Fruit fly (Drosophila melanogaster): ENCODE results near the gene Nubp2.

The Nubp2 gene

DNA sequence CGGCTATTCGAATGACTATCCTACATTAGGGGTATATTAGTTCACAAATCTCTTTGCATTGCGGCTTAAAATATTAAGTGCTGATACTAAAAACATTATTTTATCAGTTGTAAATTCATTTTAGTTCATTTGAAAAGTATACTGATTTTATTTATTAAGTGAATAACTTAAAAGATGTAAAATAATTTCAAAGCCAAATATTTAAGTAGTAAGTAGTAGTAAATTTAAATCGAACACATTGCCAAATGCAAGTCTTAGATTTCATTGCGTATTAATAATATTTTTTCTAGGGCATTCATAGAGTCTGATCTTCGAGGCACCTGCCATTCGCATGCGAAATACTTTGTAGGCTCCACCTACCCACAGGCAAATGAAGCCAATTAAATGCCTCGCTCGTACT is 36.3 kb downstream of the Nubp2 start:
- TF ChIP-seq sens (GFP tag) (peak; percentile 42), salm (tag; optimal IDR thresholded peaks at IDR 0.05) (no peak), Kr (GFP tag; optimal IDR thresholded peaks at IDR 0.05) (no peak), CG4707 (GFP tag; optimal IDR thresholded peaks at IDR 0.05) (no peak), HmgZ (tag; optimal IDR thresholded peaks at IDR 0.05) (no peak), Sox102F (GFP tag; optimal IDR thresholded peaks at IDR 0.05) (peak; percentile 12)

DNA sequence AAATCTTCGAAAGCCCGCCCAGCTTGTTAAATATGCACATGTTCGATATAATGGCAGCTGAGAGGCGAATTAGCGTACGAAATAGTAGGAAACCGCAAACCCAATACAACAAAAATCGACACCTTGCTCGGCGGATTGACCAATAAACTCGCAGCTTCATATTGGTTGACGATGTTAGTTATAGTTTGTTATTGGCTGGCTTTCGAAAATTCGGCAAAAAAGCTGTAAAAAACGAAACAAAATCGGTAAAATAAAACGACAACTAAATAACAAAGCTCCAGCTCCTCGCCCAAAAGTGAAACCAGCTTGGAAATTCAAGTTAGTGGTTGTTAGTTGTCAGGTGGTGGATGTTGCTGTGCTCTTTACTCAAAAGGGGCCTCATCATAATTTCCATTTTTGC is 37.4 kb downstream of the Nubp2 start:
- TF ChIP-seq tll (GFP tag; optimal IDR thresholded peaks at IDR 0.05), result no peak
- TF ChIP-seq Nf-YB (GFP tag; optimal IDR thresholded peaks at IDR 0.05), result peak; percentile 79
- no peak for TF ChIP-seq chif (GFP tag; optimal IDR thresholded peaks at IDR 0.05)
- TF ChIP-seq gfzf (GFP tag; optimal IDR thresholded peaks at IDR 0.05), result no peak
- TF ChIP-seq gem (tag; optimal IDR thresholded peaks at IDR 0.05), result no peak
- peak; percentile 77 for TF ChIP-seq Nf-YC (tag; optimal IDR thresholded peaks at IDR 0.05)
- no peak for TF ChIP-seq CG12744 (GFP tag; optimal IDR thresholded peaks at IDR 0.05)
- no peak for TF ChIP-seq CG42726 (GFP tag; IDR thresholded peaks at IDR 0.05; ENCODE audit: partially characterized antibody)
- TF ChIP-seq ap (GFP tag; IDR thresholded peaks at IDR 0.05), result no peak
- no peak for TF ChIP-seq prd (optimal IDR thresholded peaks at IDR 0.05)
- TF ChIP-seq prd (GFP tag; IDR thresholded peaks at IDR 0.05), result no peak
- TF ChIP-seq Dad (GFP tag; optimal IDR thresholded peaks at IDR 0.05), result no peak
- TF ChIP-seq Elba2 (GFP tag; optimal IDR thresholded peaks at IDR 0.05), result no peak

DNA sequence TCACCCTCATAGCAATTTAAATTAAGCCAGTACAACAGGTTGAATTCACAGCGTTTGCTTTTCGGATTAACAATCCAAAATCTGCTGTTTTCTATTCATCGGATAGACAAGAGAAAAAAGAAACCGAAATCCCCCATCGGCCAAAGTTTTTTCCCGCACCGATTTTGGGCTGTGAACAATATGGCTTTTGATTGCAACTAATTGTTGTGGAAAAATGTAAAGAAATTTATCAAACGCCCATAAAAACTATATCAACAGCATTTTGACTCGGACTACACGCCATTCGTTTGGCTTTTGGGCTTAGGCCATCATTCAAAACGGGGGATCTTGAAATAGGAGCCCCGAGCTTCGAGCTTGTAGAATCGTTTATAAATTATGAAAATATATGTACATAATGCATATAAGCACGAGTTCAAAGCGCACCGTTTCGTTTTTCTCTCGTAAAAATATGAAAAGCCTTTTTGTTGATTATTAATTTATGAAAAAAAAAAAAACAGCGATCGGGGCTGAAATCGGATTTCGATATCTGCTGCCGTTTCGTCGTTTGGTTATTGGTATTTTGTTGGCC is 39.3 kb downstream of the Nubp2 start:
- TF ChIP-seq Awh (GFP tag; IDR thresholded peaks at IDR 0.05), result peak; percentile 91
- TF ChIP-seq Ets65A (GFP tag), result peak; percentile 45
- TF ChIP-seq oc (tag; optimal IDR thresholded peaks at IDR 0.05), result peak; percentile 88
- TF ChIP-seq Dip2 (GFP tag; IDR thresholded peaks at IDR 0.05), result no peak
- TF ChIP-seq odd (GFP tag; optimal IDR thresholded peaks at IDR 0.05), result no peak
- TF ChIP-seq gcm2 (GFP tag; optimal IDR thresholded peaks at IDR 0.05), result no peak
- no peak for TF ChIP-seq nerfin-2 (GFP tag; IDR thresholded peaks at IDR 0.05; ENCODE audit: partially characterized antibody)
- TF ChIP-seq abd-A (tag; optimal IDR thresholded peaks at IDR 0.05), result peak; percentile 39
- TF ChIP-seq CG12769 (tag; optimal IDR thresholded peaks at IDR 0.05), result no peak
- peak; percentile 76 for TF ChIP-seq vvl (GFP tag; IDR thresholded peaks at IDR 0.05)
- no peak for TF ChIP-seq HLH3B (GFP tag; IDR thresholded peaks at IDR 0.05)

DNA sequence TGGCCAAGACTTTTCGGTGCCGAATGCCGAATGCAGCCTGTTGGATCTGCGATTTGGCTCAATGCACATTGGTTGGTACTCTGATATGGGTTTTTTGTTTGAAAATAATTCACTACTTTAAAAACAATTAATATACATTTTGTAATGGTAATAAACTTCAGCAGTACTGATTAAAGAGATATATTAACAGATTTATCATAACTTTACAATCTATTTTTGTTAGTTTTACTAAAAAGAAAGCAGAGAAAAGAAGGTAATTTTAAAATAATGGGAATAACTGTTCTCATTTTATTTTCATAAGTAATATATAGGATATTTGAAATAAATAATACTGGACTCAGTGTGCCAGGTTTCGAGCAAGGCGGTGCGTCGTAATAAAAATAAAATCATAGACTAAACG is 43.8 kb downstream of the Nubp2 start:
- TF ChIP-seq ATbp (GFP tag; optimal IDR thresholded peaks at IDR 0.05) (no peak), Drgx (GFP tag; IDR thresholded peaks at IDR 0.05) (peak; percentile 41; the same call in 1 of the 2 replicates), usp (GFP tag; optimal IDR thresholded peaks at IDR 0.05) (no peak)

DNA sequence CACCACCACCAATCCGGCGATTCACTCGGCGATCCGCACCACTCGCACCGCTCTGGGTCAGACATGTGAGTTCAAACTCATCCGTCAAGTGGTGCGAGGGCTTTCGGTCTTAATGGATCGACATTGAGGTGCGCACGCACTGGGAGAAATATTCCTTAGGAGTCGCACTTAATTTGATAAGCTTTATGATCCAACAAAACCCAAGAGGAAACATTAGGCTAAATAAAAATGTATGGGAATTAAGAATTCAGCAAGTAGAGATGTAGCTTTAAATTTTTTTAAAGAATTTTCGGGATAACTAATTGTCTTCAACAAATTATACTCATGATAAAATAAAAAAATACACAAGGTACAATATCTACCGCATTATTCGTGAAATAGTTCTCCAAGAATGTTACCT is 50.1 kb downstream of the Nubp2 start:
- TF ChIP-seq knrl (GFP tag; IDR thresholded peaks at IDR 0.05; ENCODE audit: partially characterized antibody), result no peak
- TF ChIP-seq Ets65A (GFP tag), result peak; percentile 85
- no peak for TF ChIP-seq dimm (GFP tag; IDR thresholded peaks at IDR 0.05)
- TF ChIP-seq CG13123 (GFP tag; optimal IDR thresholded peaks at IDR 0.05), result no peak
- peak; percentile 30 for TF ChIP-seq CG11504 (tag; optimal IDR thresholded peaks at IDR 0.05)
- peak; percentile 54 for TF ChIP-seq sens (GFP tag)
- TF ChIP-seq tap (tag; optimal IDR thresholded peaks at IDR 0.05), result no peak
- TF ChIP-seq slbo (GFP tag; IDR thresholded peaks at IDR 0.05), result no peak
- peak; percentile 24 for TF ChIP-seq gem (tag; optimal IDR thresholded peaks at IDR 0.05)
- peak; percentile 2 for TF ChIP-seq CoRest (tag; optimal IDR thresholded peaks at IDR 0.05)
- TF ChIP-seq fd102C (GFP tag; optimal IDR thresholded peaks at IDR 0.05), result no peak
- TF ChIP-seq CG2678 (tag; optimal IDR thresholded peaks at IDR 0.05), result peak; percentile 23
- peak; percentile 31; the same call in 1 of the 3 replicates for TF ChIP-seq CG17361 (GFP tag; IDR thresholded peaks at IDR 0.05)
- no peak for TF ChIP-seq H2.0 (GFP tag; IDR thresholded peaks at IDR 0.05)
- 0 out of 2 replicates have a peak, but pooled peaks have one; percentile 10 for TF ChIP-seq CG31441 (GFP tag; IDR thresholded peaks at IDR 0.05)

All from whole organism, embryonic.